Worm (Caenorhabditis elegans) whole organism, L3 larva: Measurements from ENCODE around the gene set-15.

Experiments used
- R02D3.7 ChIP-seq: fragments of 150-350 bp; optimal IDR thresholded peaks from 2 replicates; lab custom pipeline; 2014; ENCODE audit warnings: missing biosample characterization, missing genetic modification characterization
- aly-2 ChIP-seq: fragments of 150-350 bp; optimal IDR thresholded peaks from 2 replicates; lab custom pipeline; 2014; ENCODE audit warnings: missing biosample characterization, missing genetic modification characterization
- ama-1 ChIP-seq: fragments of 150-350 bp; optimal IDR thresholded peaks from 2 replicates; lab custom pipeline; 2018
- ceh-16 ChIP-seq: sonication (generic microtip); optimal IDR thresholded peaks from 2 replicates; lab custom pipeline; 2017; ENCODE audit warnings: missing biosample characterization, missing genetic modification characterization
- ceh-82 ChIP-seq: fragments of 150-350 bp; optimal IDR thresholded peaks from 2 replicates; lab custom pipeline; 2014; ENCODE audit warnings: missing biosample characterization, missing genetic modification characterization
- daf-12 ChIP-seq: fragments of 150-350 bp; optimal IDR thresholded peaks from 2 replicates; lab custom pipeline; 2014; ENCODE audit warnings: missing biosample characterization, missing genetic modification reagents, missing genetic modification characterization
- elt-1 ChIP-seq: fragments of 150-350 bp; optimal IDR thresholded peaks from 2 replicates; lab custom pipeline; 2014; ENCODE audit warnings: missing biosample characterization, missing genetic modification characterization
- fkh-10 ChIP-seq: sonication (generic microtip); optimal IDR thresholded peaks from 2 replicates; lab custom pipeline; 2017; ENCODE audit warnings: missing biosample characterization, missing genetic modification reagents, missing genetic modification characterization
- fos-1 ChIP-seq: fragments of 150-350 bp; optimal IDR thresholded peaks from 2 replicates; lab custom pipeline; 2014; ENCODE audit warnings: missing biosample characterization, missing genetic modification characterization
- hmg-11 ChIP-seq: sonication (generic microtip); optimal IDR thresholded peaks from 2 replicates; lab custom pipeline; 2016; ENCODE audit warnings: missing genetic modification characterization, missing compliant biosample characterization
- jun-1 ChIP-seq: fragments of 150-350 bp; optimal IDR thresholded peaks from 2 replicates; lab custom pipeline; 2014; ENCODE audit warnings: missing biosample characterization, missing genetic modification reagents, missing genetic modification characterization
- lin-15B ChIP-seq: fragments of 150-350 bp; optimal IDR thresholded peaks from 2 replicates; lab custom pipeline; 2014; ENCODE audit warnings: missing biosample characterization, missing genetic modification characterization
- lin-39 ChIP-seq: fragments of 150-350 bp; optimal IDR thresholded peaks from 2 replicates; lab custom pipeline; 2018; ENCODE audit warnings: missing biosample characterization, missing genetic modification reagents, missing genetic modification characterization
- lsy-12 ChIP-seq: sonication (generic microtip); optimal IDR thresholded peaks from 2 replicates; lab custom pipeline; 2016; ENCODE audit warnings: mild to moderate bottlenecking, missing genetic modification characterization, missing compliant biosample characterization
- mdl-1 ChIP-seq: fragments of 150-350 bp; optimal IDR thresholded peaks from 2 replicates; lab custom pipeline; 2014; ENCODE audit warnings: missing biosample characterization, missing genetic modification characterization
- mml-1 ChIP-seq: fragments of 150-350 bp; sonication (generic microtip); optimal IDR thresholded peaks from 3 replicates; lab custom pipeline; 2014; ENCODE audit warnings: missing biosample characterization, missing genetic modification characterization
- nfya-1 ChIP-seq: sonication (generic microtip); optimal IDR thresholded peaks from 2 replicates; lab custom pipeline; 2017; ENCODE audit warnings: missing genetic modification characterization, mild to moderate bottlenecking, missing compliant biosample characterization, antibody characterized with exemption, moderate library complexity; ENCODE audit not compliant: insufficient read depth
- nhr-11 ChIP-seq: fragments of 150-350 bp; optimal IDR thresholded peaks from 2 replicates; lab custom pipeline; 2014; ENCODE audit warnings: missing biosample characterization, missing genetic modification characterization
- nhr-12 ChIP-seq: fragments of 150-350 bp; optimal IDR thresholded peaks from 2 replicates; lab custom pipeline; 2014; ENCODE audit warnings: missing biosample characterization, missing genetic modification characterization
- nhr-23 ChIP-seq: fragments of 150-350 bp; optimal IDR thresholded peaks from 2 replicates; lab custom pipeline; 2014; ENCODE audit warnings: missing biosample characterization, missing genetic modification reagents, missing genetic modification characterization
- nhr-237 ChIP-seq: fragments of 150-350 bp; optimal IDR thresholded peaks from 2 replicates; lab custom pipeline; 2014; ENCODE audit warnings: missing biosample characterization, missing genetic modification characterization
- nhr-28 ChIP-seq: fragments of 150-350 bp; optimal IDR thresholded peaks from 2 replicates; lab custom pipeline; 2014; ENCODE audit warnings: missing biosample characterization, missing genetic modification characterization
- nhr-43 ChIP-seq: sonication (generic microtip); optimal IDR thresholded peaks from 2 replicates; lab custom pipeline; 2016; ENCODE audit warnings: mild to moderate bottlenecking, missing genetic modification characterization, missing compliant biosample characterization; ENCODE audit not compliant: poor library complexity, severe bottlenecking
- nhr-67 ChIP-seq: fragments of 150-350 bp; optimal IDR thresholded peaks from 2 replicates; lab custom pipeline; 2014; ENCODE audit warnings: missing biosample characterization, missing genetic modification characterization
- nhr-76 ChIP-seq: fragments of 150-350 bp; sonication (generic microtip); optimal IDR thresholded peaks from 5 replicates; lab custom pipeline; 2014; ENCODE audit warnings: missing biosample characterization, missing genetic modification characterization
- nhr-77 ChIP-seq: fragments of 150-350 bp; optimal IDR thresholded peaks from 2 replicates; lab custom pipeline; 2014; ENCODE audit warnings: missing biosample characterization, missing genetic modification characterization
- pha-4 ChIP-seq: fragments of 150-350 bp; optimal IDR thresholded peaks from 2 replicates; lab custom pipeline; 2014; ENCODE audit warnings: missing biosample characterization, missing genetic modification reagents, missing genetic modification characterization
- pqm-1 ChIP-seq: fragments of 150-350 bp; optimal IDR thresholded peaks from 2 replicates; lab custom pipeline; 2017; ENCODE audit warnings: missing biosample characterization, missing genetic modification characterization, inconsistent platforms
- sea-2 ChIP-seq: fragments of 150-350 bp; sonication (generic microtip); optimal IDR thresholded peaks from 4 replicates; lab custom pipeline; 2014; ENCODE audit warnings: missing biosample characterization, missing genetic modification reagents, missing genetic modification characterization
- snpc-4 ChIP-seq: fragments of 150-350 bp; optimal IDR thresholded peaks from 2 replicates; lab custom pipeline; 2014; ENCODE audit warnings: missing biosample characterization, missing genetic modification characterization
- tbx-2 ChIP-seq: sonication (generic microtip); optimal IDR thresholded peaks from 2 replicates; lab custom pipeline; 2016; ENCODE audit warnings: mild to moderate bottlenecking, missing genetic modification characterization, missing compliant biosample characterization
- unc-39 ChIP-seq: sonication (generic microtip); optimal IDR thresholded peaks from 4 replicates; lab custom pipeline; 2017; ENCODE audit warnings: missing biosample characterization, missing genetic modification characterization
- unc-62 ChIP-seq: fragments of 150-350 bp; sonication (generic microtip); optimal IDR thresholded peaks from 4 replicates; lab custom pipeline; 2014; ENCODE audit warnings: missing biosample characterization, missing genetic modification reagents, missing genetic modification characterization
- ztf-11 ChIP-seq: fragments of 150-350 bp; optimal IDR thresholded peaks from 2 replicates; lab custom pipeline; 2014; ENCODE audit warnings: missing biosample characterization, missing genetic modification characterization
- ztf-4 ChIP-seq: fragments of 150-350 bp; optimal IDR thresholded peaks from 2 replicates; lab custom pipeline; 2014; ENCODE audit warnings: missing biosample characterization, missing genetic modification characterization

set-15 gene

DNA sequence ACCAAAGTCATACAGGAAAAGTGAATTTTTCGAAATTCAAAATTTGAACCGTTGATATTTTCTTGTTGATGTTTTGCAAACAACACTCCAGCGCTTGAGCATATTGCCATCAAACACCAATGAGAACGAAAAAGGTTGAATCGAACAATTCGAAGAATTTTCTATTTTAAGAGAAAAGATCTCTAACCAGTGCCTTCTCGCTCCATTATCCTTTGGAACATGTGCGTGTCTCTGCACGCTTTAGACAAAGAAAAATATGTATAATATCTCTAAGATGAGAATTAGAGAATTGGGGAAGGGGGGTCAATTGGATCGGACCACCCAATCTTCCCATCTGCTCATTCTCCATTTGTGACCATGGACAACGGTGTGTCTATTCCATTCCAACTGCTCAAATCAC lies 16.2 kb downstream of the set-15 start, which contains the start of gene Y17G9B.2:
Gene Y17G9B.2, plus strand, starts transcription at position 301 of the 400 bp plus-strand sequence.
- TF ChIP-seq ztf-4 (tag; lab: Kevin White, UChicago) (no peak), pha-4 (no peak), lin-15B (no peak), nhr-237 (tag; lab: Kevin White, UChicago) (no peak), daf-12 (tag; lab: Kevin White, UChicago) (no peak), ceh-82 (tag; lab: Kevin White, UChicago) (no peak), ceh-16 (tag; lab: Kevin White, UChicago) (no peak), aly-2 (tag; lab: Kevin White, UChicago) (no peak), lin-39 (no peak), nhr-11 (tag; lab: Kevin White, UChicago) (no peak), hmg-11 (tag; lab: Kevin White, UChicago) (no peak), mml-1 (no peak), nhr-28 (tag; lab: Kevin White, UChicago) (no peak), nhr-77 (tag; lab: Kevin White, UChicago) (no peak), unc-62 (GFP tag; lab: Kevin White, UChicago) (no peak), ztf-11 (tag; lab: Kevin White, UChicago) (no peak)
- TF ChIP-seq, all 47 proteins: peak for 0

- no peak for TF ChIP-seq nhr-67 (tag; lab: Kevin White, UChicago)
- TF ChIP-seq ztf-11 (tag; lab: Kevin White, UChicago): no peak
- TF ChIP-seq R02D3.7 (tag; lab: Kevin White, UChicago): no peak
- TF ChIP-seq elt-1 (tag; lab: Kevin White, UChicago): no peak
- no peak for TF ChIP-seq sea-2 (GFP tag; lab: Kevin White, UChicago)
- no peak for TF ChIP-seq pha-4
- TF ChIP-seq pqm-1 (tag; lab: Kevin White, UChicago): no peak
These were observed 19.5 kb downstream of the set-15 start, which contains the start of the genes memi-1 and cyp-31A3 for ce11 chrIV:4760378-4761084. Gene memi-1, minus strand, starts transcription at chrIV:4760428. Gene cyp-31A3, plus strand, starts transcription at chrIV:4761049.

DNA sequence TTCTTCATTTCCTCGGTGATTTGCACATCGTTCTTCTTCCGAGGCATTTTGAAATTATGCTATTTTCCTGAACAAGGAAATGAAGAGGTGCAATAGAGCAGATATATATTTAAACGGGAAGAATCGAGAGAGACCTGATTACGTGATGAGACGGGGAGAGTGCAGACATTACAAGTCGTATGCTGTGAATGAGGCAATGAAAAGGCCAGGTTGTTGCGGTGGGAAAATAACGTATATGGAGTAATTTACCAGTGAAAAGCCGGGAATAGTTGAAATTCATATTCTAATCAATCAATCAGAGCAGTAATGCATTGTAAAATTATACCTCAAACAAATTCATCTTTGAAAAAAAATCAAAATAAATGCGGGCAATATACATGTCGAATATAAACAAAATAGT lies 21.4 kb downstream of the set-15 start, which contains the start of gene Y17G9B.8:
Gene Y17G9B.8, minus strand, starts transcription at position 182 of the 400 bp plus-strand sequence.
- TF ChIP-seq sea-2 (GFP tag; lab: Kevin White, UChicago): no peak
- TF ChIP-seq snpc-4 (tag; lab: Kevin White, UChicago): no peak
- no peak for TF ChIP-seq nhr-43 (tag; lab: Kevin White, UChicago)
- TF ChIP-seq tbx-2 (tag; lab: Kevin White, UChicago): no peak
- no peak for TF ChIP-seq nhr-23 (tag; lab: Kevin White, UChicago)
- TF ChIP-seq fkh-10: no peak
- TF ChIP-seq lsy-12: no peak

DNA sequence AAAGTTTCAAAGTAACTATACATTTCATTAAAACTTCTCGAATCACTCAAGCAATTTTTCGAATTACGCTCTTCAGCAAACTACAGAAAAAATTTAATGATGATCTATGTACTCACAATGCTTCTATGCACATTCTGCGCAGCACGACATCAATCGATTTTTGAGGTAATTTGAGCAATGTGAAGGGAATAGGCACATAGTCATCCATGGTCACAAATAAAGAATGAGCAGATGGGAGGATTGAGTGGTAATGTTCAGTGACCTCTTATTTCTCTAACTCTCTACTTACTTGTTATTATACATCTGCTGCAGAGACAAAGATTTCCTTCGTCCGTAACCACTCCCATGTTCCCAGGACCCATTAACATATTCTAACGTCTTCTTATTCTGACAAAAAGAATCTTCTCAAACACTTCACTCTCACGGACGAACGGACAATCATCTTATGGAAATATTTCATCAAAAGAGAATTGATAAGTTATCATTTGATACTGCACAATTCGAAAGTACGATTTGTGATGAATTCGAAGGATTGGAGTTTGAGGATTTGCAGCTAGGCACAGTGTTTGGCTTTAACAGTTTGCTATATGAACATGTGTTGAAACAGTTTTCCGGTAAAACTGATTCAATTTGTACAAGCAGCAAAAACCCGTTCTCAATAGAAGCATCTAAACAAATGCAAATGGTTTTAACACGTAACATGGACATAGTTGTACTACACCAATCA lies 23.9 kb downstream of the set-15 start, which contains the start of the genes fbxb-77 and Y17G9B.11:
Gene fbxb-77, minus strand, starts transcription at position 229 of the 727 bp plus-strand sequence.
Gene Y17G9B.11, plus strand, starts transcription at position 677 of the 727 bp plus-strand sequence.
- no peak for TF ChIP-seq nhr-12 (tag; lab: Kevin White, UChicago)
- TF ChIP-seq lsy-12: no peak
- TF ChIP-seq lin-39: no peak
- TF ChIP-seq nhr-23 (tag; lab: Kevin White, UChicago): no peak
- TF ChIP-seq daf-12 (tag; lab: Kevin White, UChicago): no peak
- no peak for TF ChIP-seq lin-15B
- TF ChIP-seq ama-1 (lab: Kevin White, UChicago): no peak
- TF ChIP-seq jun-1 (tag; lab: Kevin White, UChicago): no peak
- no peak for TF ChIP-seq nfya-1 (tag; lab: Kevin White, UChicago)
- TF ChIP-seq tbx-2 (tag; lab: Kevin White, UChicago): no peak
- TF ChIP-seq ztf-4 (tag; lab: Kevin White, UChicago): no peak
- no peak for TF ChIP-seq unc-62 (GFP tag; lab: Kevin White, UChicago)
- TF ChIP-seq nhr-67 (tag; lab: Kevin White, UChicago): no peak
- TF ChIP-seq unc-39 (tag; lab: Kevin White, UChicago): no peak
- TF ChIP-seq nhr-43 (tag; lab: Kevin White, UChicago): no peak
- TF ChIP-seq mdl-1 (tag; lab: Kevin White, UChicago): no peak
- TF ChIP-seq R02D3.7 (tag; lab: Kevin White, UChicago): no peak
- no peak for TF ChIP-seq fos-1 (tag; lab: Kevin White, UChicago)
- no peak for TF ChIP-seq nhr-77 (tag; lab: Kevin White, UChicago)
- TF ChIP-seq nhr-76 (tag; lab: Kevin White, UChicago): no peak
- TF ChIP-seq, all 47 proteins: peak for 0
